Fruit fly (Drosophila melanogaster): ENCODE data around the gene msk.

msk gene

dm6 chr3L:8068061-8068460 is 47.9 kb upstream of the msk start:
- TF ChIP-seq pum (GFP tag; optimal IDR thresholded peaks at IDR 0.05): no peak
- TF ChIP-seq amos (GFP tag; IDR thresholded peaks at IDR 0.05; ENCODE audit: partially characterized antibody): 0 out of 2 replicates have a peak, but pooled peaks have one; percentile 36
- peak; percentile 80 for TF ChIP-seq Bdp1 (GFP tag; optimal IDR thresholded peaks at IDR 0.05)
- TF ChIP-seq tna (GFP tag; IDR thresholded peaks at IDR 0.05; ENCODE audit: partially characterized antibody): 0 out of 2 replicates have a peak, but pooled peaks have one; percentile 8
- peak; percentile 60 for TF ChIP-seq sens (GFP tag)

- no peak for TF ChIP-seq B-H2 (GFP tag; optimal IDR thresholded peaks at IDR 0.05)
- no peak for TF ChIP-seq CG10147 (GFP tag; optimal IDR thresholded peaks at IDR 0.05)
Measured at dm6 chr3L:8069167-8069566, 46.8 kb upstream of the msk start, which contains the start of gene CG42590. Gene CG42590 (minus strand): TSS chr3L:8069267.

dm6 chr3L:8069860-8070259 is 46.1 kb upstream of the msk start, which contains the start of gene CG42591:
Gene CG42591 (minus strand): TSS chr3L:8069960.
- TF ChIP-seq tna (GFP tag; IDR thresholded peaks at IDR 0.05; ENCODE audit: partially characterized antibody): no peak
- TF ChIP-seq CG6254 (GFP tag; optimal IDR thresholded peaks at IDR 0.05): peak; percentile 37
- TF ChIP-seq Hr3 (GFP tag; optimal IDR thresholded peaks at IDR 0.05): no peak
- no peak for TF ChIP-seq CG15514 (GFP tag; optimal IDR thresholded peaks at IDR 0.05)
- TF ChIP-seq crp (GFP tag; optimal IDR thresholded peaks at IDR 0.05): no peak

dm6 chr3L:8071192-8071591 is 44.8 kb upstream of the msk start:
- TF ChIP-seq eve (GFP tag; optimal IDR thresholded peaks at IDR 0.05) (peak in 1 of 2 experiments; percentile 18), CG10543 (GFP tag; optimal IDR thresholded peaks at IDR 0.05) (no peak), sd (tag; optimal IDR thresholded peaks at IDR 0.05) (no peak), CG18262 (tag; optimal IDR thresholded peaks at IDR 0.05) (no peak)

dm6 chr3L:8071693-8072260 is 44.2 kb upstream of the msk start:
- TF ChIP-seq MTF-1 (GFP tag; optimal IDR thresholded peaks at IDR 0.05; ENCODE audit: borderline replicate concordance) (no peak), CG34224 (GFP tag; IDR thresholded peaks at IDR 0.05; ENCODE audit: partially characterized antibody) (peak; percentile 17; the same call in 1 of the 3 replicates), E2f2 (GFP tag; IDR thresholded peaks at IDR 0.05) (peak; percentile 85), crol (GFP tag; IDR thresholded peaks at IDR 0.05) (peak; percentile 75), sna (GFP tag; IDR thresholded peaks at IDR 0.05; ENCODE audit: partially characterized antibody) (0 out of 2 replicates have a peak, but pooled peaks have one; percentile 40), Hand (GFP tag; optimal IDR thresholded peaks at IDR 0.05) (no peak), CG14441 (GFP tag; IDR thresholded peaks at IDR 0.05) (no peak), CG8290 (GFP tag; optimal IDR thresholded peaks at IDR 0.05) (no peak), CG8290 (tag; optimal IDR thresholded peaks at IDR 0.05) (peak in 1 of 2 experiments; percentile 7), ci (GFP tag; IDR thresholded peaks at IDR 0.05) (0 out of 3 replicates have a peak, but pooled peaks have one; percentile 22), stwl (tag; optimal IDR thresholded peaks at IDR 0.05) (peak; percentile 9), trem (tag; optimal IDR thresholded peaks at IDR 0.05) (no peak), CG3995 (GFP tag; optimal IDR thresholded peaks at IDR 0.05) (peak; percentile 2), Sry-β (GFP tag; optimal IDR thresholded peaks at IDR 0.05) (no peak), CG13287 (GFP tag; IDR thresholded peaks at IDR 0.05; ENCODE audit: partially characterized antibody) (peak; percentile 23; the same call in 1 of the 2 replicates), Hr78 (GFP tag; optimal IDR thresholded peaks at IDR 0.05) (peak in 1 of 2 experiments; percentile 81), Dp (GFP tag; optimal IDR thresholded peaks at IDR 0.05) (peak; percentile 77), ftz-f1 (GFP tag; optimal IDR thresholded peaks at IDR 0.05) (peak; percentile 27), sens (GFP tag) (peak; percentile 41), D19A (tag; optimal IDR thresholded peaks at IDR 0.05) (no peak), CTCF (GFP tag; optimal IDR thresholded peaks at IDR 0.05) (peak; percentile 83), Med (GFP tag) (peak; percentile 70), ara (GFP tag; IDR thresholded peaks at IDR 0.05) (0 out of 2 replicates have a peak, but pooled peaks have one; percentile 23), Bgb (GFP tag; IDR thresholded peaks at IDR 0.05; ENCODE audit: partially characterized antibody) (0 out of 2 replicates have a peak, but pooled peaks have one; percentile 14), HmgD (GFP tag; optimal IDR thresholded peaks at IDR 0.05) (no peak), CG11247 (GFP tag; IDR thresholded peaks at IDR 0.05) (peak; percentile 44), Rfx (GFP tag; IDR thresholded peaks at IDR 0.05) (0 out of 2 replicates have a peak, but pooled peaks have one; percentile 18), CG2199 (GFP tag; IDR thresholded peaks at IDR 0.05) (peak; percentile 39; the same call in 1 of the 3 replicates)

Measured in whole organism, embryonic.